Fruit fly (Drosophila melanogaster) whole organism, embryonic: ENCODE measurements around the gene Mtp.

Experiments
- Ada2b ChIP-seq: fragments of 200-800 bp; sonication (Bioruptor generic); IDR thresholded peaks from 2 replicates; pipeline ENCODE4 v1.3.6; 2022; ENCODE audit warnings: missing biosample characterization, missing genetic modification characterization
- Awh ChIP-seq: fragments of 200-800 bp; sonication (Bioruptor generic); IDR thresholded peaks from 2 replicates; pipeline ENCODE4, ENCODE4 v1.3.6; 2022; ENCODE audit warnings: missing biosample characterization, missing genetic modification characterization
- CG1024 ChIP-seq: fragments of 200-800 bp; sonication (Bioruptor generic); IDR thresholded peaks from 2 replicates; pipeline ENCODE4 v1.3.6; 2022; ENCODE audit warnings: missing biosample characterization, missing genetic modification characterization
- CG10267 ChIP-seq: fragments of 200-800 bp; sonication (Bioruptor generic); optimal IDR thresholded peaks from 2 replicates; lab custom pipeline; 2018; ENCODE audit warnings: missing biosample characterization, mild to moderate bottlenecking, missing genetic modification characterization, moderate library complexity
- CG10366 ChIP-seq: fragments of 200-800 bp; sonication (Bioruptor generic); IDR thresholded peaks from 2 replicates; pipeline ENCODE4 v1.3.6; 2022; ENCODE audit warnings: missing biosample characterization, missing genetic modification characterization
- CG10959 ChIP-seq: fragments of 200-800 bp; sonication (Bioruptor generic); IDR thresholded peaks from 2 replicates; pipeline ENCODE4 v1.3.6; 2022; ENCODE audit warnings: missing biosample characterization, missing genetic modification characterization
- CG11398 ChIP-seq: fragments of 200-800 bp; sonication (Bioruptor generic); optimal IDR thresholded peaks from 2 replicates; lab custom pipeline; 2016; ENCODE audit warnings: missing biosample characterization, missing genetic modification characterization
- CG11504 ChIP-seq: fragments of 200-800 bp; sonication (Bioruptor generic); optimal IDR thresholded peaks from 3 replicates; lab custom pipeline; 2019; ENCODE audit warnings: missing biosample characterization, mild to moderate bottlenecking, missing genetic modification characterization, moderate library complexity
- CG12071 ChIP-seq: fragments of 200-800 bp; sonication (Bioruptor generic); optimal IDR thresholded peaks from 3 replicates; lab custom pipeline; 2018; ENCODE audit warnings: missing biosample characterization, mild to moderate bottlenecking, missing genetic modification characterization
- CG12299 ChIP-seq: fragments of 200-800 bp; sonication (Bioruptor generic); optimal IDR thresholded peaks from 2 replicates; lab custom pipeline; 2018; ENCODE audit warnings: missing biosample characterization, mild to moderate bottlenecking, missing genetic modification characterization
- CG13296 ChIP-seq: fragments of 200-800 bp; sonication (Bioruptor generic); optimal IDR thresholded peaks from 3 replicates; lab custom pipeline; 2018; ENCODE audit warnings: missing biosample characterization, mild to moderate bottlenecking, missing genetic modification characterization
- CG16779 ChIP-seq: fragments of 200-800 bp; sonication (Bioruptor generic); IDR thresholded peaks from 2 replicates; pipeline ENCODE4 v1.3.6; 2022; ENCODE audit warnings: missing biosample characterization, missing genetic modification characterization
- CG16813 ChIP-seq: fragments of 200-800 bp; sonication (Bioruptor generic); IDR thresholded peaks from 3 replicates; pipeline ENCODE4 v1.3.6; 2022; ENCODE audit warnings: missing biosample characterization, missing genetic modification characterization; ENCODE audit not compliant: partially characterized antibody
- CG17568 ChIP-seq: fragments of 200-800 bp; sonication (Bioruptor generic); optimal IDR thresholded peaks from 2 replicates; lab custom pipeline; 2018; ENCODE audit warnings: missing biosample characterization, mild to moderate bottlenecking, missing genetic modification characterization, moderate library complexity
- CG17802 ChIP-seq: fragments of 200-800 bp; sonication (Bioruptor generic); optimal IDR thresholded peaks from 2 replicates; lab custom pipeline; 2018; ENCODE audit warnings: missing biosample characterization, mild to moderate bottlenecking, missing genetic modification characterization, moderate library complexity
- CG2678 ChIP-seq: fragments of 200-800 bp; sonication (Bioruptor generic); optimal IDR thresholded peaks from 3 replicates; lab custom pipeline; 2019; ENCODE audit warnings: missing biosample characterization, mild to moderate bottlenecking, missing genetic modification characterization, moderate library complexity
- CG2712 ChIP-seq: fragments of 200-800 bp; optimal IDR thresholded peaks from 3 replicates; lab custom pipeline; 2019; ENCODE audit warnings: missing biosample characterization, mild to moderate bottlenecking, missing genetic modification characterization, moderate library complexity
- CG32772 ChIP-seq: fragments of 200-800 bp; sonication (Bioruptor generic); IDR thresholded peaks from 2 replicates; pipeline ENCODE4 v1.3.6; 2022; ENCODE audit warnings: missing biosample characterization, missing genetic modification characterization
- CG34376 ChIP-seq: fragments of 200-800 bp; sonication (Bioruptor generic); optimal IDR thresholded peaks from 2 replicates; lab custom pipeline; 2018; ENCODE audit warnings: missing biosample characterization, mild to moderate bottlenecking, missing genetic modification characterization
- CG4282 ChIP-seq: fragments of 200-800 bp; sonication (Bioruptor generic); optimal IDR thresholded peaks from 2 replicates; lab custom pipeline; 2016; ENCODE audit warnings: missing biosample characterization, missing genetic modification characterization
- CG4404 ChIP-seq: fragments of 200-800 bp; sonication (Bioruptor generic); IDR thresholded peaks from 2 replicates; pipeline ENCODE4 v1.3.6; 2022; ENCODE audit warnings: missing biosample characterization, missing genetic modification characterization
- CG4424 ChIP-seq: fragments of 200-800 bp; sonication (Bioruptor generic); optimal IDR thresholded peaks from 3 replicates; lab custom pipeline; 2016; ENCODE audit warnings: missing biosample characterization, missing genetic modification characterization
- CG6175 ChIP-seq: fragments of 200-800 bp; sonication (Bioruptor generic); IDR thresholded peaks from 3 replicates; pipeline ENCODE4 v1.3.6; 2022; ENCODE audit warnings: missing biosample characterization, missing genetic modification characterization
- CG6791 ChIP-seq: fragments of 200-800 bp; sonication (Bioruptor generic); IDR thresholded peaks from 3 replicates; pipeline ENCODE4 v1.3.6; 2022; ENCODE audit warnings: missing biosample characterization, missing genetic modification characterization; ENCODE audit not compliant: partially characterized antibody
- CG6854 ChIP-seq: fragments of 200-800 bp; sonication (Bioruptor generic); optimal IDR thresholded peaks from 3 replicates; lab custom pipeline; 2017; ENCODE audit warnings: missing biosample characterization, mild to moderate bottlenecking, missing genetic modification characterization
- Dad ChIP-seq: fragments of 200-800 bp; sonication (Bioruptor generic); optimal IDR thresholded peaks from 3 replicates; lab custom pipeline; 2016; ENCODE audit warnings: missing biosample characterization, missing genetic modification characterization
- Dip3 ChIP-seq: fragments of 200-800 bp; sonication (Bioruptor generic); optimal IDR thresholded peaks from 3 replicates; lab custom pipeline; 2016; ENCODE audit warnings: missing biosample characterization, missing genetic modification characterization
- Drgx ChIP-seq: fragments of 200-800 bp; sonication (Bioruptor generic); IDR thresholded peaks from 2 replicates; pipeline ENCODE4 v1.3.6; 2022; ENCODE audit warnings: missing biosample characterization, missing genetic modification characterization
- E2f1 ChIP-seq: fragments of 200-800 bp; sonication (Bioruptor generic); IDR thresholded peaks from 2 replicates; pipeline ENCODE4 v1.3.6; 2022; ENCODE audit warnings: missing biosample characterization, missing genetic modification characterization
- Hmr ChIP-seq: fragments of 200-800 bp; sonication (Bioruptor generic); optimal IDR thresholded peaks from 3 replicates; lab custom pipeline; 2017; ENCODE audit warnings: mild to moderate bottlenecking, missing biosample characterization, missing genetic modification reagents, missing genetic modification characterization
- Hmx ChIP-seq: fragments of 200-800 bp; sonication (Bioruptor generic); optimal IDR thresholded peaks from 2 replicates; lab custom pipeline; 2016; ENCODE audit warnings: missing biosample characterization, missing genetic modification characterization
- Nf-YC ChIP-seq: fragments of 200-800 bp; optimal IDR thresholded peaks from 3 replicates; lab custom pipeline; 2019; ENCODE audit warnings: missing biosample characterization, mild to moderate bottlenecking, missing genetic modification characterization, moderate library complexity
- Sin3A ChIP-seq: fragments of >200 bp; optimal IDR thresholded peaks from 2 replicates; lab custom pipeline; 2018
- ara ChIP-seq: fragments of 200-800 bp; sonication (Bioruptor generic); IDR thresholded peaks from 2 replicates; pipeline ENCODE4 v1.3.6; 2022; ENCODE audit warnings: missing biosample characterization, missing genetic modification characterization
- chif ChIP-seq, 2 experiments: fragments of 200-800 bp; sonication (Bioruptor generic); optimal IDR thresholded peaks; 3 replicates each; lab custom pipeline; 2016; ENCODE audit warnings: missing biosample characterization in 2 of 2, missing genetic modification characterization in 2 of 2
- crol ChIP-seq: fragments of 200-800 bp; sonication (Bioruptor generic); IDR thresholded peaks from 2 replicates; pipeline ENCODE4 v1.3.6; 2022; ENCODE audit warnings: missing biosample characterization, missing genetic modification characterization
- dimm ChIP-seq: fragments of 200-800 bp; sonication (Bioruptor generic); IDR thresholded peaks from 2 replicates; pipeline ENCODE4 v1.3.6; 2022; ENCODE audit warnings: missing biosample characterization, missing genetic modification characterization
- dm ChIP-seq: fragments of 200-800 bp; sonication (Bioruptor generic); optimal IDR thresholded peaks from 3 replicates; lab custom pipeline; 2016; ENCODE audit warnings: missing biosample characterization, missing genetic modification characterization
- gem ChIP-seq: fragments of 200-800 bp; sonication (Bioruptor generic); optimal IDR thresholded peaks from 2 replicates; lab custom pipeline; 2019; ENCODE audit warnings: missing biosample characterization, mild to moderate bottlenecking, missing genetic modification characterization, moderate library complexity
- ham ChIP-seq: fragments of 200-800 bp; sonication (Bioruptor generic); IDR thresholded peaks from 2 replicates; pipeline ENCODE4 v1.3.6; 2022; ENCODE audit warnings: missing biosample characterization, missing genetic modification characterization
- ind ChIP-seq: fragments of 200-800 bp; sonication (Bioruptor generic); optimal IDR thresholded peaks from 3 replicates; lab custom pipeline; 2016; ENCODE audit warnings: missing biosample characterization, missing genetic modification characterization
- kay ChIP-seq: fragments of 200-800 bp; sonication (Bioruptor generic); optimal IDR thresholded peaks from 2 replicates; lab custom pipeline; 2016; ENCODE audit warnings: missing biosample characterization, missing genetic modification characterization
- onecut ChIP-seq: fragments of 200-800 bp; sonication (Bioruptor generic); IDR thresholded peaks from 2 replicates; pipeline ENCODE4 v1.3.6; 2022; ENCODE audit warnings: missing biosample characterization, missing genetic modification characterization
- sens ChIP-seq: fragments of 200-800 bp; sonication (Bioruptor generic); peaks from one replicate; lab custom pipeline; 2016; ENCODE audit warnings: missing biosample characterization, missing genetic modification characterization
- seq ChIP-seq: fragments of 200-800 bp; sonication (Bioruptor generic); IDR thresholded peaks from 2 replicates; pipeline ENCODE4 v1.3.6; 2022; ENCODE audit warnings: missing biosample characterization, missing genetic modification characterization
- tio ChIP-seq: fragments of 200-800 bp; sonication (Bioruptor generic); optimal IDR thresholded peaks from 2 replicates; lab custom pipeline; 2017; ENCODE audit warnings: missing biosample characterization, missing genetic modification characterization, inconsistent platforms
- tll ChIP-seq, 2 experiments: fragments of 200-800 bp in 1 of 2; fragments of >200 bp in 1 of 2; sonication (Bioruptor generic) in 1 of 2; optimal IDR thresholded peaks; 2 replicates each; lab custom pipeline; 2017 to 2019; ENCODE audit warnings: missing biosample characterization in 2 of 2, missing genetic modification characterization in 2 of 2, mild to moderate bottlenecking in 1 of 2, moderate library complexity in 1 of 2
- trh ChIP-seq: fragments of 200-800 bp; sonication (Bioruptor generic); optimal IDR thresholded peaks from 2 replicates; lab custom pipeline; 2016; ENCODE audit warnings: missing biosample characterization, missing genetic modification characterization

The Mtp gene

dm6 chr2L:20943148-20943547 is 20.5 kb upstream of the Mtp start:
- TF ChIP-seq crol (GFP tag; lab: Robert Waterston, UW) (peak; percentile 3; the same call in 1 of the 2 replicates), Drgx (GFP tag; lab: Robert Waterston, UW) (peak; percentile 33; the same call in 1 of the 2 replicates), CG2678 (tag; lab: Kevin White, UChicago) (no peak)

- TF ChIP-seq crol (GFP tag; lab: Robert Waterston, UW) (peak; percentile 80), CG11398 (no peak), tll (GFP tag; optimal IDR thresholded peaks at IDR 0.05; lab: Kevin White, UChicago) (no peak), E2f1 (GFP tag; lab: Robert Waterston, UW) (no peak), CG16813 (GFP tag; lab: Robert Waterston, UW) (0 out of 3 replicates have a peak, but pooled peaks have one; percentile 8), CG11504 (tag; lab: Kevin White, UChicago) (no peak), kay (GFP tag; lab: Kevin White, UChicago) (no peak), tio (no peak), Sin3A (lab: Kevin White, UChicago) (no peak), sens (peak; percentile 1), seq (no peak), CG4424 (GFP tag; lab: Kevin White, UChicago) (no peak)
Observed at dm6 chr2L:20942206-20942863, 19.7 kb upstream of the Mtp start.

dm6 chr2L:20940738-20941137 is 18.1 kb upstream of the Mtp start:
- TF ChIP-seq ham = no peak
- TF ChIP-seq Awh (GFP tag; lab: Robert Waterston, UW) = no peak
- TF ChIP-seq Dad = no peak
- no peak for TF ChIP-seq CG4404
- TF ChIP-seq CG34376 (GFP tag; lab: Kevin White, UChicago) = no peak
- no peak for TF ChIP-seq CG16779 (GFP tag; lab: Robert Waterston, UW)
- no peak for TF ChIP-seq CG10366
- TF ChIP-seq gem (tag; lab: Kevin White, UChicago) = no peak
- no peak for TF ChIP-seq CG6175 (GFP tag; lab: Robert Waterston, UW)
- TF ChIP-seq trh (GFP tag; lab: Kevin White, UChicago) = no peak
- no peak for TF ChIP-seq CG10267 (tag; lab: Kevin White, UChicago)
- TF ChIP-seq CG32772 (GFP tag; lab: Robert Waterston, UW) = no peak
- no peak for TF ChIP-seq CG12299
- no peak for TF ChIP-seq dm
- no peak for TF ChIP-seq Ada2b
- no peak for TF ChIP-seq CG10959 (GFP tag; lab: Robert Waterston, UW)
- TF ChIP-seq Dip3 (GFP tag; lab: Kevin White, UChicago) = no peak

dm6 chr2L:20939632-20940031 is 17.0 kb upstream of the Mtp start:
- TF ChIP-seq ind (GFP tag; lab: Kevin White, UChicago) (no peak), CG12071 (GFP tag; lab: Kevin White, UChicago) (no peak), Hmr (GFP tag; lab: Kevin White, UChicago) (no peak), CG2712 (tag; lab: Kevin White, UChicago) (peak; percentile 39), CG17802 (tag; lab: Kevin White, UChicago) (no peak), gem (tag; lab: Kevin White, UChicago) (peak; percentile 44), CG6854 (GFP tag; lab: Kevin White, UChicago) (no peak), ara (peak; percentile 39; the same call in 1 of the 2 replicates), CG6791 (no peak), chif (GFP tag; optimal IDR thresholded peaks at IDR 0.05; lab: Kevin White, UChicago) (no peak), Nf-YC (tag; lab: Kevin White, UChicago) (no peak), Hmx (no peak), CG1024 (GFP tag; lab: Robert Waterston, UW) (no peak), CG17568 (GFP tag; lab: Kevin White, UChicago) (no peak), CG4282 (no peak), onecut (GFP tag; lab: Robert Waterston, UW) (peak; percentile 28; the same call in 1 of the 2 replicates), dimm (GFP tag; lab: Robert Waterston, UW) (no peak), CG13296 (GFP tag; lab: Kevin White, UChicago) (no peak)
